Fruit fly (Drosophila melanogaster) whole organism, embryonic: Measurements from ENCODE around the gene CG6066.

Experiments used
- Asciz ChIP-seq: fragments of 200-800 bp; sonication (Bioruptor generic); optimal IDR thresholded peaks from 2 replicates; lab custom pipeline; 2017; ENCODE audit warnings: missing biosample characterization, mild to moderate bottlenecking, missing genetic modification characterization, missing genetic modification reagents
- C15 ChIP-seq: fragments of 200-800 bp; sonication (Bioruptor generic); IDR thresholded peaks from 3 replicates; pipeline ENCODE4 v1.3.6; 2022; ENCODE audit warnings: missing biosample characterization, missing genetic modification characterization
- CG12299 ChIP-seq: fragments of 200-800 bp; sonication (Bioruptor generic); optimal IDR thresholded peaks from 2 replicates; lab custom pipeline; 2018; ENCODE audit warnings: missing biosample characterization, mild to moderate bottlenecking, missing genetic modification characterization
- CG14014 ChIP-seq: fragments of 200-800 bp; sonication (Bioruptor generic); IDR thresholded peaks from 2 replicates; pipeline ENCODE4 v1.3.6; 2022; ENCODE audit warnings: missing biosample characterization, missing genetic modification characterization
- CG15514 ChIP-seq: fragments of 200-800 bp; sonication (Bioruptor generic); optimal IDR thresholded peaks from 3 replicates; lab custom pipeline; 2017; ENCODE audit warnings: missing biosample characterization, missing genetic modification characterization, mild to moderate bottlenecking, moderate library complexity, missing genetic modification reagents
- CG18599 ChIP-seq: fragments of 200-800 bp; sonication (Bioruptor generic); optimal IDR thresholded peaks from 3 replicates; lab custom pipeline; 2017; ENCODE audit warnings: missing biosample characterization, missing genetic modification characterization, mild to moderate bottlenecking, moderate library complexity, missing genetic modification reagents
- CG2120 ChIP-seq: fragments of 200-800 bp; sonication (Bioruptor generic); optimal IDR thresholded peaks from 3 replicates; lab custom pipeline; 2016; ENCODE audit warnings: missing biosample characterization, missing genetic modification characterization
- CG30403 ChIP-seq: fragments of 200-800 bp; sonication (Bioruptor generic); optimal IDR thresholded peaks from 3 replicates; lab custom pipeline; 2016; ENCODE audit warnings: missing biosample characterization, missing genetic modification characterization
- CG34422 ChIP-seq: fragments of 200-800 bp; sonication (Bioruptor generic); IDR thresholded peaks from 3 replicates; pipeline ENCODE4 v1.3.6; 2022; ENCODE audit warnings: missing biosample characterization, missing genetic modification characterization
- CG4424 ChIP-seq: fragments of 200-800 bp; sonication (Bioruptor generic); optimal IDR thresholded peaks from 3 replicates; lab custom pipeline; 2016; ENCODE audit warnings: missing biosample characterization, missing genetic modification characterization
- CG6272 ChIP-seq: fragments of 200-800 bp; sonication (Bioruptor generic); IDR thresholded peaks from 2 replicates; pipeline ENCODE4 v1.3.6; 2022; ENCODE audit warnings: missing biosample characterization, missing genetic modification characterization
- CG6689 ChIP-seq: fragments of 200-800 bp; sonication (Bioruptor generic); IDR thresholded peaks from 2 replicates; pipeline ENCODE4 v1.3.6; 2022; ENCODE audit warnings: missing biosample characterization, missing genetic modification characterization
- CG8290 ChIP-seq, 3 experiments: fragments of 200-800 bp; sonication (Bioruptor generic); optimal IDR thresholded peaks; 2 replicates each; lab custom pipeline; 2016 to 2019; ENCODE audit warnings: missing biosample characterization in 3 of 3, missing genetic modification characterization in 3 of 3, mild to moderate bottlenecking in 2 of 3, moderate library complexity in 1 of 3
- Dbx ChIP-seq: fragments of 200-800 bp; sonication (Bioruptor generic); IDR thresholded peaks from 3 replicates; pipeline ENCODE4 v1.3.6; 2022; ENCODE audit warnings: missing biosample characterization, missing genetic modification characterization
- Deaf1 ChIP-seq: fragments of 200-800 bp; optimal IDR thresholded peaks from 3 replicates; lab custom pipeline; 2019; ENCODE audit warnings: missing biosample characterization, mild to moderate bottlenecking, missing genetic modification characterization, moderate library complexity
- E2f1 ChIP-seq: fragments of 200-800 bp; sonication (Bioruptor generic); IDR thresholded peaks from 2 replicates; pipeline ENCODE4 v1.3.6; 2022; ENCODE audit warnings: missing biosample characterization, missing genetic modification characterization
- Ets65A ChIP-seq: fragments of 200-800 bp; sonication (Bioruptor generic); peaks from one replicate; lab custom pipeline; 2016; ENCODE audit warnings: missing biosample characterization, missing genetic modification characterization
- Ets97D ChIP-seq: fragments of 200-800 bp; sonication (Bioruptor generic); optimal IDR thresholded peaks from 3 replicates; lab custom pipeline; 2016; ENCODE audit warnings: missing biosample characterization, missing genetic modification characterization
- Fer1 ChIP-seq: fragments of 200-800 bp; sonication (Bioruptor generic); optimal IDR thresholded peaks from 2 replicates; lab custom pipeline; 2017; ENCODE audit warnings: missing biosample characterization, mild to moderate bottlenecking, missing genetic modification characterization
- Fer3 ChIP-seq: fragments of 200-800 bp; sonication (Bioruptor generic); optimal IDR thresholded peaks from 2 replicates; lab custom pipeline; 2018; ENCODE audit warnings: missing biosample characterization, mild to moderate bottlenecking, missing genetic modification characterization, moderate library complexity
- HLH3B ChIP-seq: fragments of 200-800 bp; sonication (Bioruptor generic); IDR thresholded peaks from 2 replicates; pipeline ENCODE4 v1.3.6; 2022; ENCODE audit warnings: missing biosample characterization, missing genetic modification characterization
- Meics ChIP-seq: fragments of 200-800 bp; sonication (Bioruptor generic); optimal IDR thresholded peaks from 2 replicates; lab custom pipeline; 2017; ENCODE audit warnings: missing biosample characterization, mild to moderate bottlenecking, missing genetic modification characterization
- al ChIP-seq: fragments of 200-800 bp; sonication (Bioruptor generic); IDR thresholded peaks from 2 replicates; pipeline ENCODE4 v1.3.6; 2022; ENCODE audit warnings: missing biosample characterization, missing genetic modification characterization
- ato ChIP-seq: fragments of 200-800 bp; sonication (Bioruptor generic); IDR thresholded peaks from 2 replicates; pipeline ENCODE4 v1.3.6; 2022; ENCODE audit warnings: missing biosample characterization, missing genetic modification characterization; ENCODE audit not compliant: partially characterized antibody
- caup ChIP-seq: fragments of 200-800 bp; sonication (Bioruptor generic); optimal IDR thresholded peaks from 3 replicates; lab custom pipeline; 2017; ENCODE audit warnings: missing biosample characterization, mild to moderate bottlenecking, missing genetic modification characterization, moderate library complexity; ENCODE audit not compliant: severe bottlenecking
- chn ChIP-seq: fragments of 200-800 bp; sonication (Bioruptor generic); optimal IDR thresholded peaks from 2 replicates; lab custom pipeline; 2016; ENCODE audit warnings: missing biosample characterization, missing genetic modification characterization
- cwo ChIP-seq: fragments of 200-800 bp; sonication (Bioruptor generic); optimal IDR thresholded peaks from 3 replicates; lab custom pipeline; 2017; ENCODE audit warnings: missing biosample characterization, missing genetic modification characterization, mild to moderate bottlenecking, moderate library complexity, missing genetic modification reagents
- esg ChIP-seq: fragments of 200-800 bp; sonication (Bioruptor generic); conservative IDR thresholded peaks from 2 replicates; pipeline ENCODE4 v1.3.6; 2022; ENCODE audit warnings: missing biosample characterization, missing genetic modification characterization
- fru ChIP-seq: fragments of >200 bp; optimal IDR thresholded peaks from 2 replicates; lab custom pipeline; 2017
- grau ChIP-seq: fragments of 200-800 bp; optimal IDR thresholded peaks from 3 replicates; lab custom pipeline; 2019; ENCODE audit warnings: missing biosample characterization, mild to moderate bottlenecking, missing genetic modification characterization, moderate library complexity
- hkb ChIP-seq, 2 experiments: fragments of 200-800 bp in 1 of 2; fragments of >200 bp in 1 of 2; sonication (Bioruptor generic) in 1 of 2; IDR thresholded peaks in 1 of 2; optimal IDR thresholded peaks in 1 of 2; 2 replicates each; pipeline versions ENCODE4 v1.3.6 to Lab custom; 2017 to 2022; ENCODE audit warnings: missing biosample characterization in 1 of 2, missing genetic modification characterization in 1 of 2
- lab ChIP-seq: fragments of 200-800 bp; sonication (Bioruptor generic); optimal IDR thresholded peaks from 3 replicates; lab custom pipeline; 2017; ENCODE audit warnings: missing biosample characterization, missing genetic modification characterization, mild to moderate bottlenecking, moderate library complexity, missing genetic modification reagents
- lbe ChIP-seq: fragments of 200-800 bp; sonication (Bioruptor generic); optimal IDR thresholded peaks from 2 replicates; lab custom pipeline; 2016; ENCODE audit warnings: missing biosample characterization, mild to moderate bottlenecking, missing genetic modification characterization
- lmd ChIP-seq: fragments of 200-800 bp; sonication (Bioruptor generic); IDR thresholded peaks from 2 replicates; pipeline ENCODE4 v1.3.6; 2022; ENCODE audit warnings: missing biosample characterization, missing genetic modification characterization
- sens ChIP-seq: fragments of 200-800 bp; sonication (Bioruptor generic); peaks from one replicate; lab custom pipeline; 2016; ENCODE audit warnings: missing biosample characterization, missing genetic modification characterization
- slp2 ChIP-seq: fragments of 200-800 bp; sonication (Bioruptor generic); optimal IDR thresholded peaks from 2 replicates; lab custom pipeline; 2016; ENCODE audit warnings: missing biosample characterization, missing genetic modification characterization
- so ChIP-seq: fragments of 200-800 bp; sonication (Bioruptor generic); IDR thresholded peaks from 3 replicates; pipeline ENCODE4 v1.3.6; 2022; ENCODE audit warnings: missing biosample characterization, missing genetic modification characterization
- stc ChIP-seq: fragments of 200-800 bp; sonication (Bioruptor generic); IDR thresholded peaks from 2 replicates; pipeline ENCODE4 v1.3.6; 2022; ENCODE audit warnings: missing biosample characterization, missing genetic modification characterization
- tap ChIP-seq: fragments of 200-800 bp; optimal IDR thresholded peaks from 3 replicates; lab custom pipeline; 2019; ENCODE audit warnings: missing biosample characterization, mild to moderate bottlenecking, missing genetic modification characterization, moderate library complexity
- vvl ChIP-seq: fragments of 200-800 bp; sonication (Bioruptor generic); IDR thresholded peaks from 2 replicates; pipeline ENCODE4 v1.3.6; 2022; ENCODE audit warnings: missing biosample characterization, missing genetic modification characterization

The CG6066 gene

DNA sequence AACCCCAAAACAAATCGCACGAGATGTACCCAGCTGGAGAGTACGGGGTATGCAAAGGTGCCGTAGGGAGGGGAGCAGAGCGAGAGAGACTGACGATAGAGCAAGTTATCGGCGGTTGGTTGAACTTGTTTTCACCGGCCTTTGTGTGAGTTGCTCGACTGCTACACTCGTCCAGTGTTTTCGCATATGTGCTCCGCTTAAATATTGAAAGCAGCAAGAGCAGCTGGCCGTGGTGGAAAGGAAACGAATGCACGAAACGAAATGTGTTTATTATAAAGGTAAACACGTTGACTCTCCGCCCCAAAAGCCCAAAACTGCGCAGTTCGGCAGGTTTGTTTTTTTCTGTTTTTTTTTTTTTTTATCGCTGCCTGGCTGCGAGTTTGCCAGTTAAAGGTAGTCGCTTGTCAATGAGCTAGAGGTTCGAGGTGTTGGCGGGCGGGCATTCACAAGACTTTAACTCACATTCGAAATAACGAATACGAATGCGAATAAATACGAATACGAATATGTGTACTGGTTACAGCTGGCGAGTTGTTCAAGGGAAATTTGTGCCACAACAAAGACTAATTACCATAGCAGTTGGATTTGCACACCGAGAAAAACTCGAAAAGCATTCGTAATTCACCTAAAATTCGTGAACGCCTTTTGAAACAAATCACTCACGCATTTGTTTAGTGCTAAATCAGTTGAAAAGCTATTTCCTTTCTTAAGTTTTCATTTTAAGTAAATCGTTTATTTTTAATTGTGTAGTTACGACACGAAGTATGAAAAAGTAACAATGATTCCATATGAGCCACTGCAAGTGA is 13.3 kb upstream of the CG6066 start (continued):
- TF ChIP-seq grau (tag; lab: Kevin White, UChicago) (peak; percentile 50), ato (no peak), HLH3B (GFP tag; lab: Robert Waterston, UW) (0 out of 2 replicates have a peak, but pooled peaks have one; percentile 22), CG18599 (peak; percentile 29), sens (GFP tag; lab: Kevin White, UChicago) (peak; percentile 76), hkb (optimal IDR thresholded peaks at IDR 0.05; lab: Kevin White, UChicago) (no peak), hkb (GFP tag; IDR thresholded peaks at IDR 0.05; lab: Robert Waterston, UW) (peak; percentile 39; the same call in 1 of the 2 replicates), CG6689 (GFP tag; lab: Robert Waterston, UW) (0 out of 2 replicates have a peak, but pooled peaks have one; percentile 8), Dbx (GFP tag; lab: Robert Waterston, UW) (0 out of 3 replicates have a peak, but pooled peaks have one; percentile 14), C15 (GFP tag; lab: Robert Waterston, UW) (no peak), CG4424 (peak; percentile 13), CG6272 (GFP tag; lab: Robert Waterston, UW) (0 out of 2 replicates have a peak, but pooled peaks have one; percentile 10), CG2120 (peak; percentile 64), lab (GFP tag; lab: Kevin White, UChicago) (peak; percentile 25), CG30403 (GFP tag; lab: Kevin White, UChicago) (no peak), Asciz (GFP tag; lab: Kevin White, UChicago) (no peak), E2f1 (GFP tag; lab: Robert Waterston, UW) (0 out of 2 replicates have a peak, but pooled peaks have one; percentile 12), lbe (GFP tag; lab: Kevin White, UChicago) (peak; percentile 45), lmd (GFP tag; lab: Robert Waterston, UW) (peak; percentile 18; the same call in 1 of the 2 replicates), Ets65A (GFP tag; lab: Kevin White, UChicago) (peak; percentile 88), slp2 (no peak), Meics (peak; percentile 54), caup (peak; percentile 7), Fer3 (tag; lab: Kevin White, UChicago) (peak; percentile 19), cwo (peak; percentile 75), so (GFP tag; lab: Robert Waterston, UW) (peak; percentile 39; the same call in 1 of the 3 replicates), stc (GFP tag; lab: Robert Waterston, UW) (peak; percentile 47; the same call in 1 of the 2 replicates), al (peak; percentile 50; the same call in 1 of the 2 replicates), CG14014 (GFP tag; lab: Robert Waterston, UW) (peak; percentile 34; the same call in 1 of the 2 replicates), esg (GFP tag; lab: Robert Waterston, UW) (peak; percentile 35; the same call in 1 of the 2 replicates), Deaf1 (tag; lab: Kevin White, UChicago) (no peak), Fer1 (GFP tag; lab: Kevin White, UChicago) (peak; percentile 17), CG15514 (GFP tag; lab: Kevin White, UChicago) (no peak), CG8290 (GFP tag; optimal IDR thresholded peaks at IDR 0.05; lab: Kevin White, UChicago) (no peak), CG8290 (tag; optimal IDR thresholded peaks at IDR 0.05; lab: Kevin White, UChicago) (peak in 1 of 2 experiments; percentile 50), CG34422 (GFP tag; lab: Robert Waterston, UW) (0 out of 3 replicates have a peak, but pooled peaks have one; percentile 20), vvl (peak; percentile 33; the same call in 1 of the 2 replicates)

DNA sequence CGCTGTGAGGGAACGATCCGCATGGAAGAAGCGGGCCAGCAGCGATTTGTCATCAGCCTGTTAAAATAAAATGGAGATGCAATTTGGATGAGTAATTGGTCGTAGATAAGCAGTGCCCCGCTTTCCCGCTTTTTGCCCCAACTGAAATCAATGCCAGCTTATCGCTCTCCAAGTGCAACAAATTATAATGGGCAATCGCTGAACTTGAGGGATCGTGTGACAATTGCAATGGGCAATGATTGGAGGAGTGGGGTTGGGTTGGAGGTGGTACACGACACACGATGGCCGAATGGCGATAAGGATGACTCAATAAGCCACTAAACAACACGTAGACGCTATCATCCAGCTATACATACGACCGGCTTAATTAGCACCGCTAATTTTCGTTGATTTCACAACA is 12.2 kb upstream of the CG6066 start:
- TF ChIP-seq chn (GFP tag; lab: Kevin White, UChicago) (no peak), Ets97D (GFP tag; lab: Kevin White, UChicago) (no peak), tap (tag; lab: Kevin White, UChicago) (no peak), CG12299 (tag; lab: Kevin White, UChicago) (no peak), fru (lab: Kevin White, UChicago) (no peak), so (GFP tag; lab: Robert Waterston, UW) (no peak)
- TF ChIP-seq, all 482 proteins: peak for 0
